Worm (Caenorhabditis elegans): Measurements from ENCODE around the gene F09E5.14.

- peak; percentile 79 for TF ChIP-seq nhr-25 (tag; optimal IDR thresholded peaks at IDR 0.05)
- TF ChIP-seq zag-1 (tag; optimal IDR thresholded peaks at IDR 0.05): no peak
- TF ChIP-seq mdl-1 (tag; optimal IDR thresholded peaks at IDR 0.05): no peak
- TF ChIP-seq ceh-28 (tag; optimal IDR thresholded peaks at IDR 0.05): peak; percentile 45
- peak; percentile 21 for TF ChIP-seq nfya-1 (tag; optimal IDR thresholded peaks at IDR 0.05; ENCODE audit: insufficient read depth)
- peak; percentile 74 for TF ChIP-seq pha-4 (tag; optimal IDR thresholded peaks at IDR 0.05)
- peak; percentile 45 for TF ChIP-seq tbx-2 (tag; optimal IDR thresholded peaks at IDR 0.05)
- no peak for TF ChIP-seq skn-1 (tag; optimal IDR thresholded peaks at IDR 0.05)
- no peak for TF ChIP-seq nhr-76 (tag; optimal IDR thresholded peaks at IDR 0.05)
- no peak for TF ChIP-seq ztf-11 (tag; optimal IDR thresholded peaks at IDR 0.05)
- TF ChIP-seq nhr-23 (tag; optimal IDR thresholded peaks at IDR 0.05): peak; percentile 77
- no peak for TF ChIP-seq lin-15B (tag; optimal IDR thresholded peaks at IDR 0.05)
- no peak for TF ChIP-seq unc-39 (tag; optimal IDR thresholded peaks at IDR 0.05)
- no peak for TF ChIP-seq aly-2 (tag; optimal IDR thresholded peaks at IDR 0.05)
Observed at ce11 chrII:5321718-5322286, 22.9 kb downstream of the F09E5.14 start.
